Worm (Caenorhabditis elegans): ENCODE results near the gene sdz-18.

- TF ChIP-seq him-1 (tag; optimal IDR thresholded peaks at IDR 0.05): no peak
- TF ChIP-seq W03F9.2 (tag; optimal IDR thresholded peaks at IDR 0.05): no peak
Measured at ce11 chrII:1682218-1682617, 24.1 kb downstream of the sdz-18 start, which contains the start of gene fbxb-26.
